Worm (Caenorhabditis elegans): ENCODE results near the gene clec-125.

clec-125 gene

ce11 chrII:3557417-3557816 lies 41.6 kb downstream of the clec-125 start, which contains the start of gene lgc-45:
lgc-45 (plus strand) TSS chrII:3557472.
- TF ChIP-seq unc-62 (GFP tag; optimal IDR thresholded peaks at IDR 0.05): no peak

ce11 chrII:3560592-3560991 lies 44.8 kb downstream of the clec-125 start, which contains the start of gene W10G11.1:
W10G11.1 (minus strand) TSS chrII:3560692.
- TF ChIP-seq unc-62 (GFP tag; optimal IDR thresholded peaks at IDR 0.05): no peak

- no peak for TF ChIP-seq unc-62 (GFP tag; optimal IDR thresholded peaks at IDR 0.05)
Measured at ce11 chrII:3561561-3561960, 45.8 kb downstream of the clec-125 start, which contains the start of gene W10G11.2. W10G11.2 (minus strand) TSS chrII:3561661.

- no peak for TF ChIP-seq unc-62 (GFP tag; optimal IDR thresholded peaks at IDR 0.05)
Measured at ce11 chrII:3562419-3562818, 46.6 kb downstream of the clec-125 start, which contains the start of gene W10G11.3. W10G11.3 (minus strand) TSS chrII:3562519.

- no peak for TF ChIP-seq unc-62 (GFP tag; optimal IDR thresholded peaks at IDR 0.05)
Measured at ce11 chrII:3567066-3567465, 51.3 kb downstream of the clec-125 start.

Data from whole organism, dauer.